Fruit fly (Drosophila melanogaster) whole organism, embryonic: ENCODE results near the gene timeout.

Experiments used
- CG4328 ChIP-seq: fragments of 200-800 bp; sonication (Bioruptor generic); optimal IDR thresholded peaks from 3 replicates; lab custom pipeline; 2017; ENCODE audit warnings: missing biosample characterization, missing genetic modification reagents, missing genetic modification characterization
- CG4854 ChIP-seq: fragments of 200-800 bp; sonication (Bioruptor generic); optimal IDR thresholded peaks from 2 replicates; lab custom pipeline; 2016; ENCODE audit warnings: missing biosample characterization, missing genetic modification characterization, inconsistent platforms
- Sry-β ChIP-seq: fragments of 200-800 bp; sonication (Bioruptor generic); optimal IDR thresholded peaks from 2 replicates; lab custom pipeline; 2018; ENCODE audit warnings: missing biosample characterization, mild to moderate bottlenecking, missing genetic modification characterization, moderate library complexity
- yki ChIP-seq: fragments of >200 bp; optimal IDR thresholded peaks from 3 replicates; lab custom pipeline; 2018

- no peak for TF ChIP-seq Sry-β
- no peak for TF ChIP-seq CG4328 (GFP tag; lab: Kevin White, UChicago)
- no peak for TF ChIP-seq yki
- TF ChIP-seq CG4854 (GFP tag; lab: Kevin White, UChicago): no peak
Observed at dm6 chr3R:13077262-13077661, 11.2 kb upstream of the timeout start.
